Worm (Caenorhabditis elegans) whole organism, early embryonic: ENCODE data around the gene F52H2.15.

Experiments used
- F13C5.2 ChIP-seq: sonication (generic microtip); optimal IDR thresholded peaks from 2 replicates; lab custom pipeline; 2017; ENCODE audit warnings: mild to moderate bottlenecking, missing genetic modification characterization, inconsistent platforms, missing compliant biosample characterization
- ama-1 ChIP-seq: fragments of 150-350 bp; optimal IDR thresholded peaks from 2 replicates; lab custom pipeline; 2014
- ceh-13 ChIP-seq: fragments of 200-800 bp; sonication (Bioruptor generic); optimal IDR thresholded peaks from 2 replicates; lab custom pipeline; 2018; ENCODE audit warnings: mild to moderate bottlenecking, missing genetic modification characterization, missing compliant biosample characterization
- ceh-36 ChIP-seq: sonication (generic microtip); optimal IDR thresholded peaks from 2 replicates; lab custom pipeline; 2016; ENCODE audit warnings: missing genetic modification characterization, inconsistent platforms, missing compliant biosample characterization
- ets-7 ChIP-seq: sonication (generic microtip); optimal IDR thresholded peaks from 2 replicates; lab custom pipeline; 2016; ENCODE audit warnings: missing genotype, missing genetic modification characterization, missing compliant biosample characterization
- hmbx-1 ChIP-seq: sonication (generic microtip); optimal IDR thresholded peaks from 2 replicates; lab custom pipeline; 2016; ENCODE audit warnings: mild to moderate bottlenecking, missing genetic modification characterization, missing compliant biosample characterization
- hmg-4 ChIP-seq: fragments of 200-800 bp; sonication (Bioruptor generic); optimal IDR thresholded peaks from 2 replicates; lab custom pipeline; 2018; ENCODE audit warnings: mild to moderate bottlenecking, missing genetic modification characterization, missing compliant biosample characterization
- hnd-1 ChIP-seq: sonication (generic microtip); optimal IDR thresholded peaks from 2 replicates; lab custom pipeline; 2016; ENCODE audit warnings: missing genetic modification characterization, missing compliant biosample characterization
- scrt-1 ChIP-seq: fragments of 200-800 bp; sonication (Bioruptor generic); IDR thresholded peaks from 2 replicates; pipeline ENCODE4 v1.3.6; 2022; ENCODE audit warnings: missing genetic modification characterization, missing compliant biosample characterization
- sea-1 ChIP-seq: fragments of 200-800 bp; sonication (Bioruptor generic); conservative IDR thresholded peaks from 2 replicates; pipeline ENCODE4 v1.3.6; 2022; ENCODE audit warnings: missing genetic modification characterization, missing compliant biosample characterization
- tbx-11 ChIP-seq: fragments of 200-800 bp; sonication (Bioruptor generic); IDR thresholded peaks from 2 replicates; pipeline ENCODE4 v1.3.6; 2022; ENCODE audit warnings: missing genetic modification characterization, missing compliant biosample characterization
- tbx-37 ChIP-seq: fragments of 200-800 bp; sonication (Bioruptor generic); conservative IDR thresholded peaks from 2 replicates; pipeline ENCODE4 v1.3.6; 2022; ENCODE audit warnings: missing genetic modification reagents, missing genetic modification characterization, missing compliant biosample characterization
- tra-4 ChIP-seq: sonication (generic microtip); optimal IDR thresholded peaks from 2 replicates; lab custom pipeline; 2017; ENCODE audit warnings: missing genetic modification characterization, missing compliant biosample characterization

- TF ChIP-seq F13C5.2 (tag; lab: Kevin White, UChicago) = no peak
- no peak for TF ChIP-seq hmg-4 (GFP tag; lab: Kevin White, UChicago)
- TF ChIP-seq ama-1 (lab: Kevin White, UChicago) = no peak
- TF ChIP-seq scrt-1 = no peak
- TF ChIP-seq tbx-37 = no peak
- TF ChIP-seq hnd-1 (tag; lab: Kevin White, UChicago) = no peak
- TF ChIP-seq ceh-36 (tag; lab: Kevin White, UChicago) = no peak
- no peak for TF ChIP-seq ceh-13 (GFP tag; lab: Kevin White, UChicago)
- TF ChIP-seq ets-7 (tag; lab: Kevin White, UChicago) = no peak
- TF ChIP-seq hmbx-1 (tag; lab: Kevin White, UChicago) = no peak
- TF ChIP-seq sea-1 (GFP tag; lab: Robert Waterston, UW) = no peak
- no peak for TF ChIP-seq tbx-11 (GFP tag; lab: Robert Waterston, UW)
- TF ChIP-seq tra-4 (tag; lab: Kevin White, UChicago) = no peak
Measured at ce11 chrX:2595757-2596059, 30.6 kb downstream of the F52H2.15 start.
